Worm (Caenorhabditis elegans): ENCODE results near the gene C17G10.6.

C17G10.6 gene

DNA sequence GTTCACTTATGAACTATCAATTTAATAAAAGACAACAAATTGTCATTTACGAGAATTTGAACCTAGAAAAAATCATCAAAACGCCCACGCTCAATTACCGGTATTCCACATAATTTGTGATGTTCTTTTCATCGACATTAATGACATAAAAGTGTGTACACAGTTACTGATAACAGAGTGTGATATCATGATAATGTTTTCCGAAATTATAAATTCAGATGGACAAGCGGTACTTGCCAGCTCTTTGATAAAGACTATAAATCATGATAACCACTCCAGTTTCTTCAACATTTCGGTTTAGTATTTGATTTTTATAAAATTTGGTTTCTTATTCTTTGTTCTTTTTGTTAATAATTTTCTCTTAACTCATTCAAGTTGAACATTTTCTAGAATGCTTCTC is 17.3 kb downstream of the C17G10.6 start, which contains the start of gene lys-8:
Gene lys-8 (plus strand): TSS at position 391 of the 400 bp plus-strand sequence.
- TF ChIP-seq W03F9.2 (tag; optimal IDR thresholded peaks at IDR 0.05) (no peak), him-1 (tag; optimal IDR thresholded peaks at IDR 0.05) (no peak), dao-5 (tag; optimal IDR thresholded peaks at IDR 0.05) (no peak)

ce11 chrII:5582309-5582708 is 20.8 kb downstream of the C17G10.6 start, which contains the start of gene T25E4.2:
Gene T25E4.2, minus strand, starts transcription at chrII:5582409.
- no peak for TF ChIP-seq W03F9.2 (tag; optimal IDR thresholded peaks at IDR 0.05)
- no peak for TF ChIP-seq him-1 (tag; optimal IDR thresholded peaks at IDR 0.05)
- TF ChIP-seq dao-5 (tag; optimal IDR thresholded peaks at IDR 0.05): no peak

- TF ChIP-seq dao-5 (tag; optimal IDR thresholded peaks at IDR 0.05) (no peak), W03F9.2 (tag; optimal IDR thresholded peaks at IDR 0.05) (no peak), him-1 (tag; optimal IDR thresholded peaks at IDR 0.05) (no peak)
Measured at ce11 chrII:5579236-5579635, 23.9 kb downstream of the C17G10.6 start.

DNA sequence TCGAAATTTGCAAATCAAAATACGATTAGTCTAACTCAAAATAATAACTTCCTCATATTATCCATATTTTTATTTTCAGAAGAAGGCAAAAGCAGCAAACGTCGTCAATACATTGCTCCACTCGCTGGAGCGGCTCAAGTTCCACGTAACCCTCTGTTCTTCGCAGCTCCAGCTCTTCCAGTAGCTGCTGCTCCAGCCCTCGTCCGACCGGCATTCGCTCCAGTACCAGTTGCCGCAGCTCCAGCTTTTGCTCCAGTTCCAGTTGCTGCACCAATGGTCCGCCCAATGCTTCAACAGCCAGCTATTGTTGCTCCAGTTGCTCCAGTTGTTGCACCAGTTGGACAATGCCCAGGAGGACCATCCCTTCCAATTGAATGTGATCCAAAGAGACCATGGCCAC is 24.4 kb downstream of the C17G10.6 start:
- TF ChIP-seq dao-5 (tag; optimal IDR thresholded peaks at IDR 0.05): no peak
- TF ChIP-seq W03F9.2 (tag; optimal IDR thresholded peaks at IDR 0.05): no peak
- TF ChIP-seq him-1 (tag; optimal IDR thresholded peaks at IDR 0.05): no peak

DNA sequence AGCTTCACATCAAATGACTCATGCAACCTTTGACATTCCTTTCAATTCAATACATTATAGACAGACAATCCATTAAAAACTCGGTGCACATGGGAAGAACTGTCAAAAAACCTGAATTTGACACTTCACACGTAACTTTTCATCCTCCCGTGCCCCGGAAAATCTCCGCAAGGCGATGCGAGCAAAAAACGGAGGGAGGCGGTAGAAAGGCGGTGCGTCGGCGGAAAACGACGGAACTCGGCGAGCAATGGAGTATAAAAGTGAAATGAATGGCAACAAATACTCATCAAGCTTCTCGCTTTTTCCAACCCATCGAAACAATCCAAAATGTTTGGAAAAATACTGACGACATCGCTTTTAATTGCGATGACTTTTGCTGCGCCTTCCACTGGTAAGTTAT is 25.1 kb downstream of the C17G10.6 start, which contains the start of gene T25E4.1:
Gene T25E4.1 (plus strand): TSS at position 301 of the 400 bp plus-strand sequence.
- TF ChIP-seq dao-5 (tag; optimal IDR thresholded peaks at IDR 0.05) (no peak), him-1 (tag; optimal IDR thresholded peaks at IDR 0.05) (no peak), W03F9.2 (tag; optimal IDR thresholded peaks at IDR 0.05) (no peak)

- TF ChIP-seq W03F9.2 (tag; optimal IDR thresholded peaks at IDR 0.05): peak; percentile 59
- peak; percentile 28 for TF ChIP-seq dao-5 (tag; optimal IDR thresholded peaks at IDR 0.05)
- peak; percentile 6 for TF ChIP-seq him-1 (tag; optimal IDR thresholded peaks at IDR 0.05)
Measured at ce11 chrII:5577060-5577459, 26.0 kb downstream of the C17G10.6 start.

ce11 chrII:5574925-5575324 is 28.2 kb downstream of the C17G10.6 start:
- TF ChIP-seq W03F9.2 (tag; optimal IDR thresholded peaks at IDR 0.05): no peak
- no peak for TF ChIP-seq him-1 (tag; optimal IDR thresholded peaks at IDR 0.05)
- TF ChIP-seq dao-5 (tag; optimal IDR thresholded peaks at IDR 0.05): no peak

DNA sequence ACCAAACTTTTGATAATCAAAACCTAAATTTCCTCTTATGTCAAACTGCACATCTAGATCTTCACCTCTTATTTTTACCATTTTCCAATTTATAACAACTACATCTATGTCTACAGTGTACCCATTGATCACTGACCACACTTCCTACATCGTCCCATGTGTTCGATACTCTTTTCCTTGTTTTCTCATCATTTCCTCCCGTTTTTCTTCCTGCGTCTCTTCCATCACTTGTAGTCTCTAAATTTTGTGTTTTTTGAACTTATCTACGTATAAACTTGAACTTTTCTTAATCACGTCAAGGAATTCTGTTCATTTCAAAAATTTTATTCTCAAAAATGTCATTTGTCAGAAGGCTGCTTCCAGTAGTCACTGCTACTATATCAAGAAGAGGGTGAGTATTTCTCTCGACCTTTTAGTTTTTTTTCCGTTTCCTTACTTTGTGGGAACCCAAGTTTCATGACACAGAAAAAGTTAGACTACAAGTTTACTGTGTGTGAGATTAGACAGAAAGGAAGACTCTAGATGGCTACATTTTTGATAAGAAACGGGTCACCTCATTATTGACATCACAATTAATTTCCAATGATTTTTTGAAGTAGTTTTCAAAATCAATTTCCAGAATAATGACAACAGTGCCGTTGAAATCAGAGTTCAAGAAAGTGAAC is 30.9 kb downstream of the C17G10.6 start:
- TF ChIP-seq W03F9.2 (tag; optimal IDR thresholded peaks at IDR 0.05): no peak
- TF ChIP-seq him-1 (tag; optimal IDR thresholded peaks at IDR 0.05): no peak
- no peak for TF ChIP-seq dao-5 (tag; optimal IDR thresholded peaks at IDR 0.05)

DNA sequence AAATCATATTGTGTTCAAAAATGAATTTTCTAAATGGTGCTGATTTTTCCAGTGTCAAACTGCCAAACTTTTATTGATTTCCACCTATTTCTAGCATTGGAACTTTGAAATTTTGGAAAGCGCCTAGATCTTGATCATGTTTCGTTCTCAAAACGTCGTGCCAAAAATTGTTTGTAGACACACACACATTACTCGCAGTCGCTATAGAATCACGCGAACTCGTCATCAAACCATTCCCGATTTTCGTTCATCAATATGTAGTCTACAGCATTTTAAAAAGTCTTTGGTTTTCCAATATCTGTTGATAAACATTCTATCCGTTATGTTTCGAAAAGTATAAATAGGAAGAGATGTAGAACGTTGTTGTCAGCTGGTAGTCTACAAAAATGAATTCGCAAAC is 32.8 kb downstream of the C17G10.6 start, which contains the start of the genes C17C3.1 and C17C3.15:
Gene C17C3.1 (plus strand): TSS at position 301 of the 400 bp plus-strand sequence.
Gene C17C3.15 (plus strand): TSS at position 383 of the 400 bp plus-strand sequence.
- TF ChIP-seq him-1 (tag; optimal IDR thresholded peaks at IDR 0.05): no peak
- TF ChIP-seq dao-5 (tag; optimal IDR thresholded peaks at IDR 0.05): no peak
- TF ChIP-seq W03F9.2 (tag; optimal IDR thresholded peaks at IDR 0.05): no peak

DNA sequence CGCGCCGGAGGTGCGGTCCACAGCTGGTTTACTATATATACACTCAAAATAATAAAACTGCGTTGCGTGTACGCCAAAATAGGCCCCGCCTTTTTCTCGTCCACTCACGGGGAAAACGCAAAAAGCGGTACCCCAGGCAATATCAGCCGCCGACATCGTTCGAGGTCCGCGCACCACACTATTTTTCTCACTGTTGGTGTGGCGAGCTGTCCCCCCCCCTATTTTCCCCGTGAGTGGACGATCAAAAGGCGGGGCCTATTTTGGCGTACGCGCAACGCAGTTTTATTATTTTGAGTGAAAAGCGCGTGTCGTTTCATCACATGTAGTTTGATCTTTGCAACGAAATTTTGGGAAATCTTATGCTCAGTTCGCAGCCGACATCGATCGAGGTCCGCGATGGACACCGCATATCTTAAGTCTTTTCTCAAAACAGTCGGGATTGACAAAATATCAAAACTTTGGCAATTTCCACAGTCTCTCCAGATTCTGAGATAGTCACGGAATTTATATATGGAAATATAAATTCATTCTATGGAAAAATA is 37.9 kb downstream of the C17G10.6 start:
- TF ChIP-seq dao-5 (tag; optimal IDR thresholded peaks at IDR 0.05) (no peak), him-1 (tag; optimal IDR thresholded peaks at IDR 0.05) (no peak), W03F9.2 (tag; optimal IDR thresholded peaks at IDR 0.05) (no peak)

DNA sequence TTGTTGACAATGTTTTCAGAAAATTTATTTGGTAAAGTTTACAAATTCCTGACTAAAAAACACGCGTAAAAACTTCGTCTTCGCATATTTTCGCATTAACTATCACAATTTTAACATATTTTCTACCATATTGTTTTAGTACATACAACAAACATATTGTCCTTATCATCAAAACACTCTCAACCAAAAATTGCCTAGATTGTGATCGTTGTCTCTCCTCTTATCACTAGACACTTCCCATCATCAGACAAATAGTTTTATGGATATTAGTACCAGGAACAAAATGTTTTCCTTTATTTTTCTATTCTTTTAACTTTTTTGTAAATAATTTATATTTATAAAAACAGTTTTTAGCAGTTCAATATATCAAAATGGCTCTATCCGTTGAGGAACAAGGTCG is 41.7 kb downstream of the C17G10.6 start, which contains the start of gene C17C3.3:
Gene C17C3.3 (plus strand): TSS at position 346 of the 400 bp plus-strand sequence.
- TF ChIP-seq him-1 (tag; optimal IDR thresholded peaks at IDR 0.05) (no peak), W03F9.2 (tag; optimal IDR thresholded peaks at IDR 0.05) (no peak), dao-5 (tag; optimal IDR thresholded peaks at IDR 0.05) (no peak)

- TF ChIP-seq dao-5 (tag; optimal IDR thresholded peaks at IDR 0.05): no peak
- TF ChIP-seq him-1 (tag; optimal IDR thresholded peaks at IDR 0.05): no peak
- TF ChIP-seq W03F9.2 (tag; optimal IDR thresholded peaks at IDR 0.05): no peak
Measured at ce11 chrII:5557134-5557533, 46.0 kb downstream of the C17G10.6 start.

DNA sequence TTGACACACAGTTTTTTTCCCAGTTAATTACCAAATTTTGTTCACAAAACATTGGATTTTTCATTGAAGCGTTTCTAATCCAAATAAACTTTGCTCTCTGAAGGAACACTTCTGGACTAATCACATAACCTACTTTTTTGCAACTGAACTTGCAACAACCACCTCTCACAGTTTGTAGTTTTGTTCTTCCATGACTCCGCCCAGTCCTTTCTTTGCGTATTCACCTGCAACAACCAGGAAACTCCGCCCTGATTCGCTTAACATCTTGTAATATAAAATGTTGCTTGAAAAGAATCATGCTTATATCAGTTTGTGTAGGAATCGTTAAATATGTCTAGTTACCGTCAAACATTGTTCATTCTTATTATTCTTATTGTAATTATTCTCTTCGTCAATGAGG is 46.7 kb downstream of the C17G10.6 start, which contains the start of gene ins-11:
Gene ins-11 (plus strand): TSS at position 301 of the 400 bp plus-strand sequence.
- TF ChIP-seq dao-5 (tag; optimal IDR thresholded peaks at IDR 0.05) (no peak), W03F9.2 (tag; optimal IDR thresholded peaks at IDR 0.05) (no peak), him-1 (tag; optimal IDR thresholded peaks at IDR 0.05) (no peak)

DNA sequence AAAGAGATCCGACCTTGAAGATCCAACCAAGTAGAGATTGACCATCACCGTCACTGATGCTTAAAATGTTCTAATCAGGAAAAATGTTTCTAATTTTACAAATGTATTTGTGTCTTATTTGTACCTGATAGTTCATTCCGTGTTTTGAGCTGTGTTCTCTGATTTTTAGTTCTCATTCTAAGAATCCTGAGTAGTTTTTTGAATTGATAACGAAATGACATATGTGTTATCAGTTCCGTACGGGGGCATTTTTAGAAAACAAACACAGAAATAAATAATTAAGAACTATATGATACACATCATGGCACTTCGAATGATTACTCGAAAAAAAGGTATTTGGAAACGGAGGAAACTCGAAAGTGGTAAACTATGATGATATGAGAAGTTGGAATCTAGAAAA is 47.6 kb downstream of the C17G10.6 start:
- TF ChIP-seq W03F9.2 (tag; optimal IDR thresholded peaks at IDR 0.05): no peak
